Worm (Caenorhabditis elegans) whole organism, L4 larva: ENCODE results near the gene mtp-18.

Source experiments
- F26F4.8 ChIP-seq: fragments of 200-800 bp; sonication (Bioruptor generic); conservative IDR thresholded peaks from 2 replicates; pipeline ENCODE4 v1.3.6; 2022; ENCODE audit warnings: missing genetic modification characterization, missing compliant biosample characterization
- F37D6.2 ChIP-seq: sonication (generic microtip); optimal IDR thresholded peaks from 2 replicates; lab custom pipeline; 2016; ENCODE audit warnings: mild to moderate bottlenecking, missing genetic modification characterization, missing compliant biosample characterization
- T26A8.4 ChIP-seq: fragments of 200-800 bp; sonication (Bioruptor generic); IDR thresholded peaks from 2 replicates; pipeline ENCODE4 v1.3.6; 2022; ENCODE audit warnings: missing genetic modification characterization, missing compliant biosample characterization
- Y48G9A.11 ChIP-seq: fragments of 200-800 bp; sonication (Bioruptor generic); IDR thresholded peaks from 2 replicates; pipeline ENCODE4 v1.3.6; 2022; ENCODE audit warnings: missing genetic modification reagents, missing genetic modification characterization, missing compliant biosample characterization
- Y5F2A.4 ChIP-seq: fragments of 200-800 bp; sonication (Bioruptor generic); optimal IDR thresholded peaks from 2 replicates; lab custom pipeline; 2018; ENCODE audit warnings: mild to moderate bottlenecking, missing genetic modification characterization, missing compliant biosample characterization
- Y75B8A.6 ChIP-seq: fragments of 200-800 bp; sonication (Bioruptor generic); IDR thresholded peaks from 2 replicates; pipeline ENCODE4 v1.3.6; 2022; ENCODE audit warnings: missing genetic modification reagents, missing genetic modification characterization, missing compliant biosample characterization
- ama-1 ChIP-seq: fragments of 150-350 bp; optimal IDR thresholded peaks from 2 replicates; lab custom pipeline; 2014; ENCODE audit warnings: inconsistent platforms, mixed read lengths
- attf-4 ChIP-seq: sonication (generic microtip); optimal IDR thresholded peaks from 3 replicates; lab custom pipeline; 2017; ENCODE audit warnings: missing biosample characterization, missing genetic modification characterization
- ceh-82 ChIP-seq: sonication (generic microtip); optimal IDR thresholded peaks from 2 replicates; lab custom pipeline; 2017; ENCODE audit warnings: missing biosample characterization, missing genetic modification characterization
- cey-2 ChIP-seq: sonication (generic microtip); optimal IDR thresholded peaks from 3 replicates; lab custom pipeline; 2017; ENCODE audit warnings: missing genetic modification characterization, mild to moderate bottlenecking, missing compliant biosample characterization, antibody characterized with exemption, borderline replicate concordance; ENCODE audit not compliant: insufficient read depth
- daf-16 ChIP-seq, 3 experiments: sonication (generic microtip); optimal IDR thresholded peaks; 2 replicates each; lab custom pipeline; 2016 to 2017; ENCODE audit warnings: missing genetic modification characterization in 3 of 3, missing genetic modification reagents in 3 of 3, mild to moderate bottlenecking in 2 of 3, missing compliant biosample characterization in 2 of 3, missing biosample characterization in 1 of 3, moderate library complexity in 1 of 3
- dmd-6 ChIP-seq: fragments of 200-800 bp; sonication (Bioruptor generic); IDR thresholded peaks from 2 replicates; pipeline ENCODE4 v1.3.6; 2022; ENCODE audit warnings: missing genetic modification reagents, missing genetic modification characterization, missing compliant biosample characterization
- dmd-9 ChIP-seq: fragments of 200-800 bp; sonication (Bioruptor generic); IDR thresholded peaks from 2 replicates; pipeline ENCODE4 v1.3.6; 2022; ENCODE audit warnings: missing genetic modification reagents, missing genetic modification characterization, missing compliant biosample characterization
- dpl-1 ChIP-seq: fragments of 150-350 bp; optimal IDR thresholded peaks from 2 replicates; lab custom pipeline; 2014; ENCODE audit warnings: missing biosample characterization, missing genetic modification reagents, missing genetic modification characterization
- egl-43 ChIP-seq: fragments of 200-800 bp; sonication (Bioruptor generic); IDR thresholded peaks from 2 replicates; pipeline ENCODE4 v1.3.6; 2022; ENCODE audit warnings: missing genetic modification reagents, missing genetic modification characterization, missing compliant biosample characterization
- fos-1 ChIP-seq: fragments of 150-350 bp; optimal IDR thresholded peaks from 2 replicates; lab custom pipeline; 2014; ENCODE audit warnings: missing biosample characterization, missing genetic modification characterization
- hif-1 ChIP-seq, 2 experiments: sonication (generic microtip); optimal IDR thresholded peaks; 2 replicates each; lab custom pipeline; 2016 to 2017; ENCODE audit warnings: missing compliant biosample characterization in 2 of 2, missing genetic modification characterization in 2 of 2, missing genetic modification reagents in 2 of 2, missing genotype in 2 of 2, mild to moderate bottlenecking in 1 of 2
- hlh-11 ChIP-seq: fragments of 200-800 bp; sonication (Bioruptor generic); optimal IDR thresholded peaks from 2 replicates; lab custom pipeline; 2018; ENCODE audit warnings: mild to moderate bottlenecking, missing genetic modification characterization, missing compliant biosample characterization
- jun-1 ChIP-seq: fragments of 150-350 bp; optimal IDR thresholded peaks from 2 replicates; lab custom pipeline; 2014; ENCODE audit warnings: missing biosample characterization, missing genetic modification reagents, missing genetic modification characterization
- lim-7 ChIP-seq: fragments of 200-800 bp; sonication (Bioruptor generic); IDR thresholded peaks from 2 replicates; pipeline ENCODE4 v1.3.6; 2022; ENCODE audit warnings: missing genetic modification characterization, missing compliant biosample characterization
- lin-15B ChIP-seq: fragments of 150-350 bp; sonication (generic microtip); optimal IDR thresholded peaks from 3 replicates; lab custom pipeline; 2014; ENCODE audit warnings: missing biosample characterization, missing genetic modification characterization
- lin-38 ChIP-seq: fragments of 200-800 bp; sonication (Bioruptor generic); IDR thresholded peaks from 2 replicates; pipeline ENCODE4 v1.3.6; 2022; ENCODE audit warnings: missing genetic modification reagents, missing genetic modification characterization, missing compliant biosample characterization
- lsy-2 ChIP-seq, 2 experiments: fragments of 150-350 bp in 1 of 2; sonication (generic microtip) in 1 of 2; optimal IDR thresholded peaks; 2 replicates each; lab custom pipeline; 2014 to 2017; ENCODE audit warnings: missing biosample characterization in 2 of 2, missing genetic modification characterization in 2 of 2
- madf-5 ChIP-seq, 2 experiments: fragments of 200-800 bp; sonication (Bioruptor generic); IDR thresholded peaks; 2 replicates each; pipeline ENCODE4 v1.3.6; 2022; ENCODE audit warnings: missing compliant biosample characterization in 2 of 2, missing genetic modification characterization in 2 of 2
- mdl-1 ChIP-seq, 2 experiments: fragments of 150-350 bp in 1 of 2; sonication (generic microtip) in 1 of 2; optimal IDR thresholded peaks; 2 replicates each; lab custom pipeline; 2014 to 2017; ENCODE audit warnings: missing biosample characterization in 2 of 2, missing genetic modification characterization in 2 of 2
- mep-1 ChIP-seq: fragments of 150-350 bp; sonication (generic microtip); optimal IDR thresholded peaks from 3 replicates; lab custom pipeline; 2014; ENCODE audit warnings: missing biosample characterization, missing genetic modification characterization
- mes-2 ChIP-seq: sonication (generic microtip); optimal IDR thresholded peaks from 2 replicates; lab custom pipeline; 2016; ENCODE audit warnings: missing genotype, mild to moderate bottlenecking, missing genetic modification characterization, missing compliant biosample characterization; ENCODE audit not compliant: poor library complexity, severe bottlenecking
- mxl-3 ChIP-seq: fragments of 200-800 bp; sonication (Bioruptor generic); optimal IDR thresholded peaks from 2 replicates; lab custom pipeline; 2018; ENCODE audit warnings: mild to moderate bottlenecking, missing genetic modification characterization, missing compliant biosample characterization
- nhr-10 ChIP-seq: fragments of 150-350 bp; optimal IDR thresholded peaks from 2 replicates; lab custom pipeline; 2014; ENCODE audit warnings: missing biosample characterization, missing genetic modification characterization
- nhr-11 ChIP-seq: fragments of 150-350 bp; optimal IDR thresholded peaks from 2 replicates; lab custom pipeline; 2014; ENCODE audit warnings: missing biosample characterization, missing genetic modification characterization
- nhr-111 ChIP-seq: fragments of 200-800 bp; sonication (Bioruptor generic); optimal IDR thresholded peaks from 2 replicates; lab custom pipeline; 2018; ENCODE audit warnings: mild to moderate bottlenecking, missing genetic modification characterization, missing compliant biosample characterization
- nhr-25 ChIP-seq: sonication (generic microtip); optimal IDR thresholded peaks from 2 replicates; lab custom pipeline; 2017; ENCODE audit warnings: missing genetic modification characterization, mild to moderate bottlenecking, missing compliant biosample characterization, antibody characterized with exemption, moderate library complexity, borderline replicate concordance; ENCODE audit not compliant: insufficient read depth
- nhr-42 ChIP-seq: fragments of 200-800 bp; sonication (Bioruptor generic); IDR thresholded peaks from 2 replicates; pipeline ENCODE4 v1.3.6; 2022; ENCODE audit warnings: missing genetic modification characterization, missing compliant biosample characterization
- nhr-48 ChIP-seq: sonication (generic microtip); optimal IDR thresholded peaks from 2 replicates; lab custom pipeline; 2016; ENCODE audit warnings: mild to moderate bottlenecking, missing genetic modification characterization, missing compliant biosample characterization
- nhr-6 ChIP-seq: fragments of 150-350 bp; optimal IDR thresholded peaks from 2 replicates; lab custom pipeline; 2014; ENCODE audit warnings: missing biosample characterization, missing genetic modification characterization
- rbr-2 ChIP-seq: sonication (generic microtip); optimal IDR thresholded peaks from 2 replicates; lab custom pipeline; 2016; ENCODE audit warnings: missing genotype, missing genetic modification characterization, missing compliant biosample characterization
- saeg-2 ChIP-seq: fragments of 200-800 bp; sonication (Bioruptor generic); IDR thresholded peaks from 2 replicates; pipeline ENCODE4 v1.3.6; 2022; ENCODE audit warnings: missing genetic modification reagents, missing genetic modification characterization, missing compliant biosample characterization
- set-16 ChIP-seq: fragments of 200-800 bp; sonication (Bioruptor generic); IDR thresholded peaks from 2 replicates; pipeline ENCODE4 v1.3.6; 2022; ENCODE audit warnings: missing genetic modification reagents, missing genetic modification characterization, missing compliant biosample characterization
- skn-1 ChIP-seq: fragments of 150-350 bp; optimal IDR thresholded peaks from 2 replicates; lab custom pipeline; 2014; ENCODE audit warnings: missing biosample characterization, missing genetic modification characterization
- snpc-1.2 ChIP-seq: fragments of 200-800 bp; sonication (Bioruptor generic); IDR thresholded peaks from 2 replicates; pipeline ENCODE4 v1.3.6; 2022; ENCODE audit warnings: missing genetic modification reagents, missing genetic modification characterization, missing compliant biosample characterization
- spr-1 ChIP-seq: sonication (generic microtip); optimal IDR thresholded peaks from 2 replicates; lab custom pipeline; 2016; ENCODE audit warnings: mild to moderate bottlenecking, missing genetic modification characterization, missing compliant biosample characterization
- spr-3 ChIP-seq: fragments of 200-800 bp; sonication (Bioruptor generic); optimal IDR thresholded peaks from 2 replicates; lab custom pipeline; 2018; ENCODE audit warnings: mild to moderate bottlenecking, missing genetic modification characterization, missing compliant biosample characterization
- tra-1 ChIP-seq: fragments of 200-800 bp; sonication (Bioruptor generic); IDR thresholded peaks from 2 replicates; pipeline ENCODE4 v1.3.6; 2022; ENCODE audit warnings: missing genetic modification reagents, missing genetic modification characterization, missing compliant biosample characterization
- unc-130 ChIP-seq: sonication (generic microtip); optimal IDR thresholded peaks from 2 replicates; lab custom pipeline; 2016; ENCODE audit warnings: missing genetic modification reagents, missing genetic modification characterization, missing compliant biosample characterization
- unc-62 ChIP-seq, 3 experiments: fragments of 150-350 bp in 1 of 3; sonication (generic microtip); optimal IDR thresholded peaks in 2 of 3; peaks in 1 of 3; 1 replicate in 1 of 3; 2 replicates in 2 of 3; lab custom pipeline; 2014 to 2017; ENCODE audit warnings: missing biosample characterization in 3 of 3, missing genetic modification characterization in 3 of 3, missing genetic modification reagents in 3 of 3, missing genotype in 1 of 3
- vab-7 ChIP-seq: fragments of 200-800 bp; sonication (Bioruptor generic); IDR thresholded peaks from 2 replicates; pipeline ENCODE4 v1.3.6; 2022; ENCODE audit warnings: missing genetic modification reagents, missing genetic modification characterization, missing compliant biosample characterization
- zag-1 ChIP-seq: fragments of 150-350 bp; optimal IDR thresholded peaks from 2 replicates; lab custom pipeline; 2014; ENCODE audit warnings: missing biosample characterization, missing genetic modification characterization
- zfp-2 ChIP-seq: sonication (generic microtip); optimal IDR thresholded peaks from 2 replicates; lab custom pipeline; 2016; ENCODE audit warnings: mild to moderate bottlenecking, missing genetic modification characterization, missing compliant biosample characterization
- zfp-3 ChIP-seq: fragments of 200-800 bp; sonication (Bioruptor generic); conservative IDR thresholded peaks from 2 replicates; pipeline ENCODE4 v1.3.6; 2022; ENCODE audit warnings: missing genetic modification reagents, missing genetic modification characterization, missing compliant biosample characterization
- zip-2 ChIP-seq: fragments of 150-350 bp; optimal IDR thresholded peaks from 2 replicates; lab custom pipeline; 2014; ENCODE audit warnings: missing biosample characterization, missing genetic modification characterization

mtp-18 gene

ce11 chrX:6250272-6250752, 44.1 kb upstream of the mtp-18 start (continued):
- peak; percentile 8 for TF ChIP-seq mxl-3 (GFP tag; lab: Kevin White, UChicago)
- no peak for TF ChIP-seq unc-62 (GFP tag; optimal IDR thresholded peaks at IDR 0.05 in 1 of 2; lab: Kevin White, UChicago)
- no peak for TF ChIP-seq unc-62 (tag; optimal IDR thresholded peaks at IDR 0.05; lab: Kevin White, UChicago)
- no peak for TF ChIP-seq dmd-9 (GFP tag; lab: Robert Waterston, UW)
- TF ChIP-seq nhr-25 (tag; lab: Kevin White, UChicago) = peak; percentile 23
- no peak for TF ChIP-seq T26A8.4 (GFP tag; lab: Robert Waterston, UW)
- no peak for TF ChIP-seq spr-1 (tag; lab: Kevin White, UChicago)
- TF ChIP-seq daf-16 (GFP tag; optimal IDR thresholded peaks at IDR 0.05; lab: Kevin White, UChicago) = no peak
- peak; percentile 84 for TF ChIP-seq daf-16 (tag; optimal IDR thresholded peaks at IDR 0.05; lab: Kevin White, UChicago)
- no peak for TF ChIP-seq lin-38 (GFP tag; lab: Robert Waterston, UW)
- TF ChIP-seq Y75B8A.6 (GFP tag; lab: Robert Waterston, UW) = no peak
- no peak for TF ChIP-seq snpc-1.2
- no peak for TF ChIP-seq zfp-2
- no peak for TF ChIP-seq dpl-1 (GFP tag; lab: Kevin White, UChicago)
- no peak for TF ChIP-seq ceh-82 (tag; lab: Kevin White, UChicago)
- no peak for TF ChIP-seq vab-7 (GFP tag; lab: Robert Waterston, UW)
- peak; percentile 65 for TF ChIP-seq nhr-48 (tag; lab: Kevin White, UChicago)
- no peak for TF ChIP-seq zfp-3 (GFP tag; lab: Robert Waterston, UW)
- 0 out of 2 replicates have a peak, but pooled peaks have one; percentile 8 for TF ChIP-seq set-16
- no peak for TF ChIP-seq jun-1 (tag; lab: Kevin White, UChicago)
- TF ChIP-seq lin-15B = no peak
- TF ChIP-seq saeg-2 = no peak
- peak in 1 of 2 experiments; percentile 31 for TF ChIP-seq lsy-2 (tag; optimal IDR thresholded peaks at IDR 0.05; lab: Kevin White, UChicago)
- no peak for TF ChIP-seq nhr-6 (tag; lab: Kevin White, UChicago)
- TF ChIP-seq spr-3 (GFP tag; lab: Kevin White, UChicago) = no peak
- TF ChIP-seq unc-130 (GFP tag; lab: Kevin White, UChicago) = no peak
- no peak for TF ChIP-seq nhr-111
- TF ChIP-seq Y5F2A.4 (GFP tag; lab: Kevin White, UChicago) = no peak
- no peak for TF ChIP-seq zag-1 (tag; lab: Kevin White, UChicago)
- TF ChIP-seq mes-2 (tag; lab: Kevin White, UChicago) = peak; percentile 32
- TF ChIP-seq mdl-1 (tag; optimal IDR thresholded peaks at IDR 0.05; lab: Kevin White, UChicago) = peak in 1 of 2 experiments; percentile 52
- TF ChIP-seq fos-1 (tag; lab: Kevin White, UChicago) = no peak
- TF ChIP-seq tra-1 (GFP tag; lab: Robert Waterston, UW) = peak; percentile 71
- TF ChIP-seq hif-1 (tag; optimal IDR thresholded peaks at IDR 0.05; lab: Kevin White, UChicago) = no peak
- no peak for TF ChIP-seq lim-7 (GFP tag; lab: Robert Waterston, UW)
- peak; percentile 61 for TF ChIP-seq nhr-10 (tag; lab: Kevin White, UChicago)
- TF ChIP-seq egl-43 = no peak
- no peak for TF ChIP-seq nhr-11 (tag; lab: Kevin White, UChicago)
- TF ChIP-seq F26F4.8 (GFP tag; lab: Robert Waterston, UW) = no peak
- peak; percentile 69 for TF ChIP-seq dmd-6 (GFP tag; lab: Robert Waterston, UW)
- peak; percentile 75 for TF ChIP-seq mep-1 (tag; lab: Kevin White, UChicago)
- no peak for TF ChIP-seq cey-2 (tag; lab: Kevin White, UChicago)
- peak; percentile 77 for TF ChIP-seq hlh-11
- TF ChIP-seq zip-2 (tag; lab: Kevin White, UChicago) = no peak
- TF ChIP-seq Y48G9A.11 (GFP tag; lab: Robert Waterston, UW) = no peak
- TF ChIP-seq madf-5 (GFP tag; IDR thresholded peaks at IDR 0.05; lab: Robert Waterston, UW) = no peak
- TF ChIP-seq attf-4 (tag; lab: Kevin White, UChicago) = no peak
- TF ChIP-seq ama-1 = no peak
- TF ChIP-seq skn-1 (tag; lab: Kevin White, UChicago) = no peak
- TF ChIP-seq rbr-2 (tag; lab: Kevin White, UChicago) = peak; percentile 26
- TF ChIP-seq F37D6.2 (tag; lab: Kevin White, UChicago) = no peak
- no peak for TF ChIP-seq nhr-42 (GFP tag; lab: Robert Waterston, UW)
